Worm (Caenorhabditis elegans): Measurements from ENCODE around the gene fbxb-11.

fbxb-11 gene

DNA sequence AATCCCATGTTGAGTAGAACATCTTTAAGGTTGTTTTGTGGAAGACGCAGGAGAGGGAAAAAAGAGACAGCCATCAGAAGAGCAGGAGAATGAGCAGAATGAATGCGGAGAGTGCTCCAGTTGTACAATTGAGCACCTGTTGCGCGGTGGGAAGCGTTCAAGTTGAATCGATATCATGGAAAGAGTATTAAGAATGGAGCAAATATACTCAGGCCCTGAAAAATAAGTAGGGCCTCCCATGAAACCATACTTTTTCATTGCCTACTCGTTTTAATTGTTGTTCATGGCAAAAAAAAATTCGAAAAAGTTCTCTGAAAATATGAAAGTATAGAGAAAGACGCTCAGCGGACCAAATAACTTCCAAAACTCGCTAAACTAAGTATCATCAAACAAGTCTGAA is 5.3 kb upstream of the fbxb-11 start, which contains the start of gene fbxb-48:
Gene fbxb-48, minus strand, starts transcription at position 101 of the 400 bp plus-strand sequence.
- TF ChIP-seq hmg-4 (GFP tag; optimal IDR thresholded peaks at IDR 0.05) (no peak), B0310.2 (tag; optimal IDR thresholded peaks at IDR 0.05) (no peak), pes-1 (GFP tag; IDR thresholded peaks at IDR 0.05) (no peak), aly-1 (tag; optimal IDR thresholded peaks at IDR 0.05) (no peak), tbx-37 (GFP tag; conservative IDR thresholded peaks at IDR 0.05) (no peak), ama-1 (optimal IDR thresholded peaks at IDR 0.05) (no peak), ets-7 (tag; optimal IDR thresholded peaks at IDR 0.05) (no peak), ceh-36 (tag; optimal IDR thresholded peaks at IDR 0.05) (no peak), F13C5.2 (tag; optimal IDR thresholded peaks at IDR 0.05) (no peak), scrt-1 (GFP tag; IDR thresholded peaks at IDR 0.05) (no peak)

- no peak for TF ChIP-seq pes-1 (GFP tag; IDR thresholded peaks at IDR 0.05)
Measured at ce11 chrII:1722394-1722793, 2.0 kb upstream of the fbxb-11 start, which contains the start of the genes fbxb-5 and btb-8. Gene fbxb-5 (minus strand): TSS chrII:1722494. Gene btb-8 (plus strand): TSS chrII:1722770.

DNA sequence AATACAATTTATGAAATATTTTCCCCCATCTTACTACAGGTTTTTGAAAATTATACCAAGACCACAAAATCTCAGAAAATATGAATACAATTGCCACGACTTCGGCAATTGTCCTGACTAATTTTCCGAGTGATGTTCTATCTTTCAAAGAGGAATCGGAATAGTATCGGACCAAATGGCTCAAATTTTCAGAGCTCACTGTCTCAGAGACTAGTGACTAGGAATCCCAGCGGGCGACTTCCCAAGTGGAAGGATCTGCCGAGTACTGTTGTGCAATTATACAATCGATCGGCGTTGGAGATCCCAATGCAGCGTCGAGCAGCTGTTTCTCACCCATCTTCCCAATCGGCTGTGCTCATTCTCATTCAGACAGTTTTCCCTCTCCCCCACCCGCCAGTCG is 1.3 kb downstream of the fbxb-11 start, which contains the start of gene F45C12.17:
Gene F45C12.17, plus strand, starts transcription at position 377 of the 400 bp plus-strand sequence.
- TF ChIP-seq ets-7 (tag; optimal IDR thresholded peaks at IDR 0.05) (no peak), pes-1 (GFP tag; IDR thresholded peaks at IDR 0.05) (no peak), tra-4 (tag; optimal IDR thresholded peaks at IDR 0.05) (no peak), ceh-13 (GFP tag; optimal IDR thresholded peaks at IDR 0.05) (no peak), ceh-36 (tag; optimal IDR thresholded peaks at IDR 0.05) (no peak), hnd-1 (tag; optimal IDR thresholded peaks at IDR 0.05) (no peak), tbx-11 (GFP tag; IDR thresholded peaks at IDR 0.05) (no peak), flt-1 (GFP tag; IDR thresholded peaks at IDR 0.05) (no peak), F13C5.2 (tag; optimal IDR thresholded peaks at IDR 0.05) (no peak), aly-1 (tag; optimal IDR thresholded peaks at IDR 0.05) (no peak), hmbx-1 (tag; optimal IDR thresholded peaks at IDR 0.05) (no peak), scrt-1 (GFP tag; IDR thresholded peaks at IDR 0.05) (no peak), tbx-37 (GFP tag; conservative IDR thresholded peaks at IDR 0.05) (no peak), B0310.2 (tag; optimal IDR thresholded peaks at IDR 0.05) (no peak), sea-1 (GFP tag; conservative IDR thresholded peaks at IDR 0.05) (no peak), ama-1 (optimal IDR thresholded peaks at IDR 0.05) (no peak), hmg-4 (GFP tag; optimal IDR thresholded peaks at IDR 0.05) (no peak)

DNA sequence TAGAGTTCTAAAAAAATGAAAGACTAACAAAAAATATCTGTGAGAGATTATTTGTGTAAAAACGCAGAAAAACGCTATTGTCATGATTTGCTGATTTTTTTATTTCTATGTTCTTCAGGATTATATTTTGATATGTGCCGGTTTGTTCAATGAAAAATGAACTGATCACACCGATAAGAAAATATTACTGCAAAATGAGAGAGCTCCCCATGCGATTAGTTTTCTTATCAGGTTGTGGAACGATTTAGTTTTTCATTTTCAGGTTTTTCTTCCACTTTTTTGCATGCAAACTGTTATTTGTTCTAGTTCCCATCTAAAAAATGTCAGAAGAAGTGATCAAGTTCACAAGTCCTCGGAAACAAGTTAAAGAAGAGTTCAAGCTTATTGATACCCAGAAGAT is 3.8 kb downstream of the fbxb-11 start, which contains the start of gene btb-9:
Gene btb-9, plus strand, starts transcription at position 254 of the 400 bp plus-strand sequence.
- TF ChIP-seq tbx-11 (GFP tag; IDR thresholded peaks at IDR 0.05) (no peak), ama-1 (optimal IDR thresholded peaks at IDR 0.05) (no peak), B0310.2 (tag; optimal IDR thresholded peaks at IDR 0.05) (no peak), scrt-1 (GFP tag; IDR thresholded peaks at IDR 0.05) (no peak), tra-4 (tag; optimal IDR thresholded peaks at IDR 0.05) (no peak), tbx-37 (GFP tag; conservative IDR thresholded peaks at IDR 0.05) (no peak), F13C5.2 (tag; optimal IDR thresholded peaks at IDR 0.05) (no peak), ceh-13 (GFP tag; optimal IDR thresholded peaks at IDR 0.05) (no peak)

ce11 chrII:1730103-1730502 is 5.7 kb downstream of the fbxb-11 start, which contains the start of gene ceh-81:
Gene ceh-81 (plus strand): TSS chrII:1730403.
- no peak for TF ChIP-seq flt-1 (GFP tag; IDR thresholded peaks at IDR 0.05)
- TF ChIP-seq sea-1 (GFP tag; conservative IDR thresholded peaks at IDR 0.05) = no peak
- no peak for TF ChIP-seq aly-1 (tag; optimal IDR thresholded peaks at IDR 0.05)
- no peak for TF ChIP-seq hmg-4 (GFP tag; optimal IDR thresholded peaks at IDR 0.05)
- TF ChIP-seq scrt-1 (GFP tag; IDR thresholded peaks at IDR 0.05) = no peak
- TF ChIP-seq tbx-11 (GFP tag; IDR thresholded peaks at IDR 0.05) = no peak
- no peak for TF ChIP-seq pes-1 (GFP tag; IDR thresholded peaks at IDR 0.05)
- TF ChIP-seq ama-1 (optimal IDR thresholded peaks at IDR 0.05) = no peak
- TF ChIP-seq ceh-13 (GFP tag; optimal IDR thresholded peaks at IDR 0.05) = no peak
- no peak for TF ChIP-seq F13C5.2 (tag; optimal IDR thresholded peaks at IDR 0.05)
- no peak for TF ChIP-seq ceh-36 (tag; optimal IDR thresholded peaks at IDR 0.05)
- TF ChIP-seq hmbx-1 (tag; optimal IDR thresholded peaks at IDR 0.05) = no peak
- TF ChIP-seq B0310.2 (tag; optimal IDR thresholded peaks at IDR 0.05) = no peak
- TF ChIP-seq hnd-1 (tag; optimal IDR thresholded peaks at IDR 0.05) = no peak
- no peak for TF ChIP-seq tbx-37 (GFP tag; conservative IDR thresholded peaks at IDR 0.05)
- no peak for TF ChIP-seq ets-7 (tag; optimal IDR thresholded peaks at IDR 0.05)
- TF ChIP-seq tra-4 (tag; optimal IDR thresholded peaks at IDR 0.05) = no peak

DNA sequence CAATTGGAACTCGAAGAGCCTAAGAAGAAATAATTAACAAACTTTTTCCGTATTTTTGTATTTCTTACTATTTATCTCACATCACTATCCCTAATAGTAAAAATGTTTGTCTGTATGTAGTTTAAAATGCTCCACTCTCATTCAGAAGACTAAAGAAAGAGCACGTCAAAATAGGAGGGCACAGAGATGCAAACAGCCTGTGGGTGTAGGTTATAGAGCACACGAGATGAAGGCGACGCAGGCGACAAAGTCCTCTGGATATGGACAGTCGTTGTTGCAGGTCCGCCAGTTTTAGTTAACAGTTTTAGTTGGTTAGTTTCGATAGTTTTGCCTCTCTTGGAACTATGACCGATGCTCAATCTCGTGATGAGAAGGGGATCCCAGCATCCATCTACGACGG is 7.5 kb downstream of the fbxb-11 start, which contains the start of gene ceh-82:
Gene ceh-82, plus strand, starts transcription at position 301 of the 400 bp plus-strand sequence.
- no peak for TF ChIP-seq scrt-1 (GFP tag; IDR thresholded peaks at IDR 0.05)
- TF ChIP-seq F13C5.2 (tag; optimal IDR thresholded peaks at IDR 0.05) = no peak
- no peak for TF ChIP-seq hnd-1 (tag; optimal IDR thresholded peaks at IDR 0.05)
- TF ChIP-seq B0310.2 (tag; optimal IDR thresholded peaks at IDR 0.05) = no peak
- TF ChIP-seq flt-1 (GFP tag; IDR thresholded peaks at IDR 0.05) = no peak
- no peak for TF ChIP-seq sea-1 (GFP tag; conservative IDR thresholded peaks at IDR 0.05)
- no peak for TF ChIP-seq hmg-4 (GFP tag; optimal IDR thresholded peaks at IDR 0.05)
- no peak for TF ChIP-seq pes-1 (GFP tag; IDR thresholded peaks at IDR 0.05)
- no peak for TF ChIP-seq ets-7 (tag; optimal IDR thresholded peaks at IDR 0.05)
- no peak for TF ChIP-seq tbx-37 (GFP tag; conservative IDR thresholded peaks at IDR 0.05)
- TF ChIP-seq hmbx-1 (tag; optimal IDR thresholded peaks at IDR 0.05) = no peak
- TF ChIP-seq tra-4 (tag; optimal IDR thresholded peaks at IDR 0.05) = no peak
- TF ChIP-seq aly-1 (tag; optimal IDR thresholded peaks at IDR 0.05) = no peak
- no peak for TF ChIP-seq tbx-11 (GFP tag; IDR thresholded peaks at IDR 0.05)
- TF ChIP-seq ceh-13 (GFP tag; optimal IDR thresholded peaks at IDR 0.05) = no peak
- no peak for TF ChIP-seq ceh-36 (tag; optimal IDR thresholded peaks at IDR 0.05)
- TF ChIP-seq ama-1 (optimal IDR thresholded peaks at IDR 0.05) = no peak

DNA sequence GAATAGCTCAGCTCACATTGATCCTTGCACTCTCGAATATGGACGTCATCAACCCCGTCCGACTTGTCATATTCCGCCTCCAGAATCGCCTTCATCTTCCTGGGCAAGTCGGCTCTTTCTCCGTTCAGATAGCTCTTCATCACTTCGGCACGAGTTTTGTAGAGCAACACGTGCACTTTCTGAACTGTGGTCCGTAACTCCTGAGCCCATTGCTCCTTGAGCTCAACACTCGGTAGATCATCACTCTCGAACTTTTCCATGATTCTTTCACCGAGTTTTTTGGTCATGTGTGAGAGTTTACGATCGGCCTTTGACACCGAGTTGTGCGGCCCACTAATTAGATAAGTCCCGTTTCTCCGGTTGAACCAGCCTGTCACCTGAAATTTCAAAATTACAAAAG is 10.7 kb downstream of the fbxb-11 start:
- TF ChIP-seq tra-4 (tag; optimal IDR thresholded peaks at IDR 0.05) (no peak), tbx-11 (GFP tag; IDR thresholded peaks at IDR 0.05) (no peak)

ce11 chrII:1736353-1736752 is 11.9 kb downstream of the fbxb-11 start, which contains the start of gene ceh-83:
Gene ceh-83 (minus strand): TSS chrII:1736533.
- TF ChIP-seq pes-1 (GFP tag; IDR thresholded peaks at IDR 0.05) (no peak), B0310.2 (tag; optimal IDR thresholded peaks at IDR 0.05) (no peak), ama-1 (optimal IDR thresholded peaks at IDR 0.05) (no peak), aly-1 (tag; optimal IDR thresholded peaks at IDR 0.05) (no peak)

Data from whole organism, early embryonic.